Worm (Caenorhabditis elegans) whole organism, L1 larva: ENCODE data around the gene gcsh-1.

Source experiments
- Y116A8C.19 ChIP-seq: sonication (generic microtip); optimal IDR thresholded peaks from 2 replicates; lab custom pipeline; 2016; ENCODE audit warnings: missing compliant biosample characterization, missing genetic modification characterization, borderline replicate concordance
- ama-1 ChIP-seq: fragments of 150-350 bp; optimal IDR thresholded peaks from 2 replicates; lab custom pipeline; 2014
- ces-1 ChIP-seq: fragments of 150-350 bp; optimal IDR thresholded peaks from 2 replicates; lab custom pipeline; 2014; ENCODE audit warnings: missing biosample characterization, missing genetic modification reagents, missing genetic modification characterization
- efl-1 ChIP-seq, 4 experiments: fragments of 150-350 bp; optimal IDR thresholded peaks in 3 of 4; peaks in 1 of 4; 1 replicate in 1 of 4; 2 replicates in 3 of 4; lab custom pipeline; 2014; ENCODE audit warnings: missing biosample characterization in 2 of 4, missing genetic modification characterization in 2 of 4, missing genetic modification reagents in 2 of 4
- elt-3 ChIP-seq, 6 experiments: fragments of 150-350 bp in 1 of 6; sonication (generic microtip); optimal IDR thresholded peaks; 2 replicates each; lab custom pipeline; 2017 to 2018; ENCODE audit warnings: missing biosample characterization in 6 of 6, missing genetic modification characterization in 6 of 6, inconsistent platforms in 1 of 6
- fkh-10 ChIP-seq: sonication (generic microtip); optimal IDR thresholded peaks from 2 replicates; lab custom pipeline; 2017; ENCODE audit warnings: missing biosample characterization, missing genetic modification reagents, missing genetic modification characterization
- jun-1 ChIP-seq: fragments of 150-350 bp; optimal IDR thresholded peaks from 2 replicates; lab custom pipeline; 2014; ENCODE audit warnings: missing biosample characterization, missing genetic modification reagents, missing genetic modification characterization
- lin-35 ChIP-seq, 2 experiments: fragments of 150-350 bp; optimal IDR thresholded peaks; 2 replicates each; lab custom pipeline; 2014; ENCODE audit warnings: missing biosample characterization in 2 of 2, missing genetic modification characterization in 2 of 2, missing genetic modification reagents in 2 of 2
- lin-39 ChIP-seq: fragments of 150-350 bp; optimal IDR thresholded peaks from 2 replicates; lab custom pipeline; 2014; ENCODE audit warnings: missing biosample characterization, missing genetic modification reagents, missing genetic modification characterization
- lir-3 ChIP-seq: sonication (generic microtip); optimal IDR thresholded peaks from 2 replicates; lab custom pipeline; 2016; ENCODE audit warnings: mild to moderate bottlenecking, missing genetic modification characterization, moderate library complexity, missing compliant biosample characterization; ENCODE audit not compliant: poor library complexity
- lsy-2 ChIP-seq, 2 experiments: fragments of 150-350 bp; optimal IDR thresholded peaks; 2 replicates each; lab custom pipeline; 2014; ENCODE audit warnings: missing biosample characterization in 2 of 2, missing genetic modification characterization in 2 of 2
- nhr-11 ChIP-seq: fragments of 150-350 bp; optimal IDR thresholded peaks from 2 replicates; lab custom pipeline; 2014; ENCODE audit warnings: missing biosample characterization, missing genetic modification characterization
- nhr-47 ChIP-seq: sonication (generic microtip); optimal IDR thresholded peaks from 2 replicates; lab custom pipeline; 2016; ENCODE audit warnings: mild to moderate bottlenecking, missing genetic modification characterization, moderate library complexity, missing compliant biosample characterization
- sup-37 ChIP-seq: fragments of 200-800 bp; sonication (Bioruptor generic); optimal IDR thresholded peaks from 2 replicates; lab custom pipeline; 2018; ENCODE audit warnings: mild to moderate bottlenecking, missing genetic modification characterization, missing compliant biosample characterization
- swsn-7 ChIP-seq: sonication (generic microtip); optimal IDR thresholded peaks from 2 replicates; lab custom pipeline; 2016; ENCODE audit warnings: missing genetic modification characterization, missing compliant biosample characterization
- vab-15 ChIP-seq: sonication (generic microtip); optimal IDR thresholded peaks from 2 replicates; lab custom pipeline; 2017; ENCODE audit warnings: missing genotype, mild to moderate bottlenecking, missing genetic modification characterization, missing compliant biosample characterization
- ztf-4 ChIP-seq: fragments of 150-350 bp; optimal IDR thresholded peaks from 2 replicates; lab custom pipeline; 2014; ENCODE audit warnings: missing biosample characterization, missing genetic modification characterization

The gcsh-1 gene

DNA sequence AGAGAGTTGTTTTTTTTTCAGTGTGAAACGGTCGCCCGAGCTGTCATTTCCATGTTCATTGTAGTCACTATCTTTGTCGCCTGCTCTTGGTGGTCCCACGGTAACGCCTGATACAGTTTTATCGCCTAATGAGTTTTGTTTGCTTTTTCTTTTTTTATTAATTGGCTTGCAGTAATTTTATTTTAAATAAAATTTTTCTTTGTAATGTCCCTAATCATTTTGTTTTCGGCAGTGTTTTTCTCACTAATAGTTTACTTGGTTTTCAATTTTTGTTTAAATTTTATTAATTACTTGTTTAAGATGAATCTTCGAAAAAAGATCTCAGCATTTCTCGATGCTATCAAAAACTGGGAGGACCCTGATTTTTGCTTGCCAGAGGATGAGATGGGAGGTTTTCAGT, 49.3 kb downstream of the gcsh-1 start, which contains the start of gene M163.22:
M163.22 (plus strand) TSS at position 301 of the 400 bp plus-strand sequence.
- TF ChIP-seq efl-1 (optimal IDR thresholded peaks at IDR 0.05; lab: Kevin White, UChicago), result no peak
- TF ChIP-seq efl-1 (GFP tag; optimal IDR thresholded peaks at IDR 0.05 in 1 of 2; lab: Kevin White, UChicago), result peak in 1 of 2 experiments; percentile 68
- TF ChIP-seq nhr-11, result no peak
- TF ChIP-seq sup-37, result no peak

DNA sequence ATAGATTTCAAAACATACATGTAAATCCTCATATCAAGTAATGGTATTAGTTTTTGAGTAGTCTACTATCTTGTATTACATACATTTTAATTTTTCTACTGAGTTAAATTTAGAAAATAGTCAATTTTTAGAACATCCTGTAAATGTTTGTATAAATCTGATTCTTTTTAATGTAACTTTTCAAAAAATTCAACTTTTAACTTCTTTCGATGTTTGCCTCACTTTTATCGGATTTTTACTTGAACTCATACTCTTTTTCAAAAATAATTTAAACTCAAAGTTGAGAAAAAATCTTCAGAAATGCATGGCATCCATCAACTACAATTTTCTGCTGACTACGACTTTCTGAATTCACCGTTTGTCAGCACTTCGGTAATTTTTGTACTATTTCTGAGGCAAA, 50.4 kb downstream of the gcsh-1 start, which contains the start of gene M163.7:
M163.7 (plus strand) TSS at position 301 of the 400 bp plus-strand sequence.
- TF ChIP-seq swsn-7, result no peak
- TF ChIP-seq ztf-4 (tag; lab: Kevin White, UChicago), result no peak
- TF ChIP-seq ces-1, result no peak
- no peak for TF ChIP-seq jun-1
- TF ChIP-seq vab-15 (tag; lab: Kevin White, UChicago), result no peak
- no peak for TF ChIP-seq lsy-2 (tag; optimal IDR thresholded peaks at IDR 0.05; lab: Kevin White, UChicago)
- TF ChIP-seq ama-1 (lab: Kevin White, UChicago), result no peak
- TF ChIP-seq fkh-10 (GFP tag; lab: Kevin White, UChicago), result no peak
- no peak for TF ChIP-seq nhr-47
- no peak for TF ChIP-seq lir-3 (tag; lab: Kevin White, UChicago)
- no peak for TF ChIP-seq lin-39 (tag; lab: Kevin White, UChicago)
- TF ChIP-seq nhr-11, result no peak
- TF ChIP-seq Y116A8C.19 (tag; lab: Kevin White, UChicago), result no peak
- TF ChIP-seq lin-35 (GFP tag; optimal IDR thresholded peaks at IDR 0.05; lab: Kevin White, UChicago), result no peak
- no peak for TF ChIP-seq elt-3 (tag; optimal IDR thresholded peaks at IDR 0.05; lab: Kevin White, UChicago)
